In the genomic region with DNA sequence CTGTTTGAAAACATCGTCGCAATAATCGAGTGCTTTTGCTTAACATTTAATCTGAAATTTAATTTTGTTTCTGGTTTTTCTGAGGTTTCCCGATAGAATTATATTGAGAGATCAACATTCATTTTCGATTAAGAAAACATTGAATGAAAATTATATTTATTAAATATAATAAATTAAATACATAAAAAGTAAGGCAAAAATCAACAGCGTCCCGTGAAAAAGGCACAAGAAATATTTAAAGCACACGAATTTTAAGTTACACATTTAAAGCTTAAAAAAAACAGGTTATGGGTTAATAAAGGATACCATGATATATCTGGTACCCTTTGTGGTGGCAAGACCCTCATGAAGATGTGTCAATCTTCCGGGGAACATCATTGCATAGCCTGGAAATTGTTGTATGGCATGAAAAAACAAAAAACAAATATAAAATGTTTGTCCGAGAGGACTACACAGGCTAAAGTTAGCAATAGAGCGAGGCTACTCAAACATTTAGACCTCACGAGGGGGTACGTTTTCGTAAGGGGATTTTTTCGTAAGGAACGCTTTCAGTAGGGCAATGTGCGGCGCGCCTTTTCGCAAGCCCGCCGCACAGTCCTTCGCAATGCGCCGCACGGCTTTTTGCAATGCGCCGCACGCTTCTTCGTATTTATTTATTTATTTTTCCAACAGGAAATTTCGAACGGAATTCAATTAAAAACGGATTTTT, we compare ENCODE assay signal across 4 worm cellular contexts.
TF ChIP-seq lines count a peak whose summit lies in the region.
"Not testable (repeated sequence)": the region's sequence is repeated elsewhere in the genome, so short reads cannot be mapped to it uniquely, and the experiment has no call there.

A gene (minus strand): TSS at position 51 of the 709 bp plus-strand sequence.

TF ChIP-seq in whole organism, L2 larva, 48 proteins besides CTCF, POLR2A, EP300 and RAD21 (continues in another document):
- TF ChIP-seq sem-4 (tag; optimal IDR thresholded peaks at IDR 0.05; lab: Kevin White, UChicago) (peak; percentile 9), fos-1 (tag; optimal IDR thresholded peaks at IDR 0.05; lab: Kevin White, UChicago) (peak; percentile 42), egl-27 (tag; optimal IDR thresholded peaks at IDR 0.05; lab: Kevin White, UChicago) (peak; percentile 79), lin-13 (GFP tag; optimal IDR thresholded peaks at IDR 0.05; lab: Kevin White, UChicago) (peak; percentile 75), nhr-6 (tag; optimal IDR thresholded peaks at IDR 0.05; lab: Kevin White, UChicago) (peak; percentile 78), zag-1 (tag; optimal IDR thresholded peaks at IDR 0.05; lab: Kevin White, UChicago) (peak; percentile 43), mdl-1 (tag; optimal IDR thresholded peaks at IDR 0.05; lab: Kevin White, UChicago) (peak in 1 of 2 experiments; percentile 25), lsy-2 (tag; optimal IDR thresholded peaks at IDR 0.05; lab: Kevin White, UChicago) (peak; percentile 63 to 85), crh-2 (tag; optimal IDR thresholded peaks at IDR 0.05; lab: Kevin White, UChicago) (peak; percentile 64), nhr-21 (tag; optimal IDR thresholded peaks at IDR 0.05; lab: Kevin White, UChicago) (peak; percentile 71), unc-55 (GFP tag; optimal IDR thresholded peaks at IDR 0.05; lab: Kevin White, UChicago) (peak; percentile 85), nhr-129 (tag; optimal IDR thresholded peaks at IDR 0.05; lab: Kevin White, UChicago) (peak; percentile 80), sma-3 (GFP tag; optimal IDR thresholded peaks at IDR 0.05; lab: Kevin White, UChicago) (peak; percentile 91), nhr-25 (tag; optimal IDR thresholded peaks at IDR 0.05; lab: Kevin White, UChicago) (peak; percentile 85), gmeb-1 (tag; optimal IDR thresholded peaks at IDR 0.05; lab: Kevin White, UChicago) (peak; percentile 75), ztf-4 (tag; optimal IDR thresholded peaks at IDR 0.05; lab: Kevin White, UChicago) (peak; percentile 46), sma-9 (GFP tag; optimal IDR thresholded peaks at IDR 0.05; lab: Kevin White, UChicago) (peak; percentile 89), mab-5 (tag; optimal IDR thresholded peaks at IDR 0.05; lab: Kevin White, UChicago) (peak; percentile 48), F13H6.1 (tag; optimal IDR thresholded peaks at IDR 0.05; lab: Kevin White, UChicago) (peak; percentile 90)
- TF ChIP-seq sma-9 (tag; optimal IDR thresholded peaks at IDR 0.05; lab: Kevin White, UChicago), result not testable (repeated sequence)

TF ChIP-seq in whole organism, L4 larva, 104 proteins besides CTCF, POLR2A, EP300 and RAD21 (continues in another document):
- peak; percentile 81 for TF ChIP-seq rbr-2 (tag; optimal IDR thresholded peaks at IDR 0.05; lab: Kevin White, UChicago)
- TF ChIP-seq mxl-2 (GFP tag; conservative IDR thresholded peaks at IDR 0.05; lab: Robert Waterston, UW), result peak; percentile 82; the same call in 1 of the 2 replicates
- peak; percentile 93 for TF ChIP-seq Y75B8A.6 (GFP tag; IDR thresholded peaks at IDR 0.05; lab: Robert Waterston, UW)
- TF ChIP-seq ceh-44 (GFP tag; IDR thresholded peaks at IDR 0.05; lab: Robert Waterston, UW), result peak; percentile 98
- peak; percentile 94 for TF ChIP-seq php-3 (GFP tag; IDR thresholded peaks at IDR 0.05; lab: Robert Waterston, UW)
- peak; percentile 98 for TF ChIP-seq pha-4 (GFP tag; IDR thresholded peaks at IDR 0.05; lab: Robert Waterston, UW)
- not testable (repeated sequence) for TF ChIP-seq pha-4 (tag; optimal IDR thresholded peaks at IDR 0.05; lab: Kevin White, UChicago)
- peak in 1 of 2 experiments; percentile 48 for TF ChIP-seq mdl-1 (tag; optimal IDR thresholded peaks at IDR 0.05; lab: Kevin White, UChicago)
- TF ChIP-seq dve-1 (tag; optimal IDR thresholded peaks at IDR 0.05; lab: Kevin White, UChicago; ENCODE audit: insufficient read depth), result peak; percentile 58
- TF ChIP-seq dmd-9 (GFP tag; IDR thresholded peaks at IDR 0.05; lab: Robert Waterston, UW), result peak; percentile 99
- peak; percentile 56 for TF ChIP-seq F37D6.2 (tag; optimal IDR thresholded peaks at IDR 0.05; lab: Kevin White, UChicago)
- TF ChIP-seq daf-8 (GFP tag; IDR thresholded peaks at IDR 0.05; lab: Robert Waterston, UW), result peak; percentile 92; the same call in 1 of the 2 replicates
- peak; percentile 55 for TF ChIP-seq spr-1 (tag; optimal IDR thresholded peaks at IDR 0.05; lab: Kevin White, UChicago)
- peak; percentile 92 for TF ChIP-seq lin-29 (GFP tag; IDR thresholded peaks at IDR 0.05; lab: Robert Waterston, UW)
- TF ChIP-seq F26F4.8 (GFP tag; conservative IDR thresholded peaks at IDR 0.05; lab: Robert Waterston, UW), result 0 out of 2 replicates have a peak, but pooled peaks have one; percentile 31
- peak; percentile 57 for TF ChIP-seq lin-15B (tag; optimal IDR thresholded peaks at IDR 0.05; lab: Kevin White, UChicago)
- TF ChIP-seq zip-11 (GFP tag; IDR thresholded peaks at IDR 0.05; lab: Robert Waterston, UW), result peak; percentile 78; the same call in 1 of the 2 replicates
- TF ChIP-seq lsy-2 (tag; optimal IDR thresholded peaks at IDR 0.05; lab: Kevin White, UChicago), result peak; percentile 65 to 90
- TF ChIP-seq saeg-2 (GFP tag; IDR thresholded peaks at IDR 0.05; lab: Robert Waterston, UW), result peak; percentile 97

TF ChIP-seq in whole organism, late embryonic, 69 proteins besides CTCF, POLR2A, EP300 and RAD21 (continues in another document):
- TF ChIP-seq C08G9.2 (tag; optimal IDR thresholded peaks at IDR 0.05; lab: Kevin White, UChicago) (peak; percentile 66), sox-2 (GFP tag; IDR thresholded peaks at IDR 0.05; lab: Robert Waterston, UW) (peak; percentile 73), ceh-45 (GFP tag; IDR thresholded peaks at IDR 0.05; lab: Robert Waterston, UW) (peak; percentile 95), ceh-14 (tag; optimal IDR thresholded peaks at IDR 0.05; lab: Kevin White, UChicago) (peak; percentile 60), ttx-3 (tag; optimal IDR thresholded peaks at IDR 0.05; lab: Kevin White, UChicago) (peak; percentile 0), fax-1 (tag; optimal IDR thresholded peaks at IDR 0.05; lab: Kevin White, UChicago) (peak; percentile 23), ets-4 (tag; optimal IDR thresholded peaks at IDR 0.05; lab: Kevin White, UChicago) (peak; percentile 74), nfya-1 (tag; optimal IDR thresholded peaks at IDR 0.05; lab: Kevin White, UChicago) (peak; percentile 76), ref-2 (tag; optimal IDR thresholded peaks at IDR 0.05; lab: Kevin White, UChicago) (peak; percentile 47), lim-6 (tag; optimal IDR thresholded peaks at IDR 0.05; lab: Kevin White, UChicago) (peak; percentile 49), ceh-18 (tag; optimal IDR thresholded peaks at IDR 0.05; lab: Kevin White, UChicago) (peak; percentile 45), ceh-34 (tag; optimal IDR thresholded peaks at IDR 0.05; lab: Kevin White, UChicago) (peak; percentile 54), F13H6.1 (tag; optimal IDR thresholded peaks at IDR 0.05; lab: Kevin White, UChicago) (peak; percentile 32), zip-5 (tag; optimal IDR thresholded peaks at IDR 0.05; lab: Kevin White, UChicago) (peak; percentile 10), ceh-2 (tag; optimal IDR thresholded peaks at IDR 0.05; lab: Kevin White, UChicago) (peak; percentile 53), dve-1 (tag; optimal IDR thresholded peaks at IDR 0.05; lab: Kevin White, UChicago) (peak; percentile 33), hlh-30 (tag; optimal IDR thresholded peaks at IDR 0.05; lab: Kevin White, UChicago; ENCODE audit: insufficient read depth) (peak; percentile 10), ceh-31 (tag; optimal IDR thresholded peaks at IDR 0.05; lab: Kevin White, UChicago) (peak; percentile 85), unc-86 (tag; optimal IDR thresholded peaks at IDR 0.05; lab: Kevin White, UChicago) (peak; percentile 2), tbx-7 (tag; optimal IDR thresholded peaks at IDR 0.05; lab: Kevin White, UChicago) (peak; percentile 16), ahr-1 (tag; optimal IDR thresholded peaks at IDR 0.05; lab: Kevin White, UChicago) (peak; percentile 19), rnt-1 (tag; optimal IDR thresholded peaks at IDR 0.05; lab: Kevin White, UChicago) (peak; percentile 56)

TF ChIP-seq in whole organism, mixed stage, embryonic, 35 proteins besides CTCF, POLR2A, EP300 and RAD21:
- TF ChIP-seq ces-1 (GFP tag; optimal IDR thresholded peaks at IDR 0.05; lab: Kevin White, UChicago) (peak; percentile 59), pha-4 (tag; optimal IDR thresholded peaks at IDR 0.05; lab: Kevin White, UChicago) (peak; percentile 63), nhr-237 (tag; optimal IDR thresholded peaks at IDR 0.05; lab: Kevin White, UChicago) (peak; percentile 35), ceh-83 (GFP tag; optimal IDR thresholded peaks at IDR 0.05; lab: Kevin White, UChicago) (peak; percentile 48), cnd-1 (tag; optimal IDR thresholded peaks at IDR 0.05; lab: Kevin White, UChicago) (peak; percentile 23), drap-1 (GFP tag; optimal IDR thresholded peaks at IDR 0.05; lab: Kevin White, UChicago) (peak; percentile 46), mep-1 (tag; optimal IDR thresholded peaks at IDR 0.05; lab: Kevin White, UChicago) (peak; percentile 59), sptf-1 (tag; optimal IDR thresholded peaks at IDR 0.05; lab: Kevin White, UChicago) (peak; percentile 71), lin-13 (tag; optimal IDR thresholded peaks at IDR 0.05; lab: Kevin White, UChicago) (peak; percentile 40), lsy-2 (tag; optimal IDR thresholded peaks at IDR 0.05; lab: Kevin White, UChicago) (peak; percentile 60)
TF ChIP-seq in whole organism, mixed stage, embryonic: peak in this region for 10; not testable (repeated sequence) for 25.
